Fruit fly (Drosophila melanogaster) whole organism, adult: ENCODE measurements around the gene CG3473.

Source experiments
- CG11617 ChIP-seq: fragments of 200-800 bp; sonication (Bioruptor generic); optimal IDR thresholded peaks from 2 replicates; lab custom pipeline; 2017; ENCODE audit warnings: mild to moderate bottlenecking, missing biosample characterization, missing genetic modification reagents, missing genetic modification characterization
- CG33017 ChIP-seq: fragments of 200-800 bp; sonication (Bioruptor generic); optimal IDR thresholded peaks from 2 replicates; lab custom pipeline; 2018; ENCODE audit warnings: missing biosample characterization, mild to moderate bottlenecking, missing genetic modification characterization, moderate library complexity
- Crg-1 ChIP-seq: fragments of 200-800 bp; sonication (Bioruptor generic); optimal IDR thresholded peaks from 2 replicates; lab custom pipeline; 2016; ENCODE audit warnings: missing biosample characterization, missing genetic modification characterization
- bab1 ChIP-seq: fragments of 200-800 bp; sonication (Bioruptor generic); optimal IDR thresholded peaks from 3 replicates; lab custom pipeline; 2019; ENCODE audit warnings: missing biosample characterization, mild to moderate bottlenecking, missing genetic modification characterization, moderate library complexity
- ovo ChIP-seq: fragments of 200-800 bp; sonication (Bioruptor generic); optimal IDR thresholded peaks from 2 replicates; lab custom pipeline; 2016; ENCODE audit warnings: missing biosample characterization, missing genetic modification characterization
- pad ChIP-seq: fragments of 200-800 bp; sonication (Bioruptor generic); optimal IDR thresholded peaks from 3 replicates; lab custom pipeline; 2017; ENCODE audit warnings: missing biosample characterization, missing genetic modification characterization, mild to moderate bottlenecking, moderate library complexity, missing genetic modification reagents
- tj ChIP-seq: fragments of 200-800 bp; sonication (Bioruptor generic); optimal IDR thresholded peaks from 3 replicates; lab custom pipeline; 2017; ENCODE audit warnings: missing biosample characterization, mild to moderate bottlenecking, missing genetic modification characterization, moderate library complexity
- toe ChIP-seq: fragments of 200-800 bp; sonication (Bioruptor generic); optimal IDR thresholded peaks from 2 replicates; lab custom pipeline; 2016; ENCODE audit warnings: missing biosample characterization, missing genetic modification characterization

- TF ChIP-seq pad (GFP tag; lab: Kevin White, UChicago) (no peak), CG11617 (GFP tag; lab: Kevin White, UChicago) (no peak), Crg-1 (GFP tag; lab: Kevin White, UChicago) (no peak), CG33017 (no peak), toe (GFP tag; lab: Kevin White, UChicago) (no peak), ovo (GFP tag; lab: Kevin White, UChicago) (no peak), bab1 (GFP tag; lab: Kevin White, UChicago) (no peak), tj (GFP tag; lab: Kevin White, UChicago) (no peak)
These were observed 39.8 kb downstream of the CG3473 start for dm6 chr2L:14523731-14524130.
